Worm (Caenorhabditis elegans): Measurements from ENCODE around the gene npr-31.

npr-31 gene

ce11 chrII:7186117-7186516 is 41.7 kb downstream of the npr-31 start:
- TF ChIP-seq nhr-6 (tag; optimal IDR thresholded peaks at IDR 0.05) (no peak), nhr-25 (tag; optimal IDR thresholded peaks at IDR 0.05) (no peak), ama-1 (optimal IDR thresholded peaks at IDR 0.05) (no peak), aly-2 (tag; optimal IDR thresholded peaks at IDR 0.05) (no peak), ztf-4 (tag; optimal IDR thresholded peaks at IDR 0.05) (no peak), nhr-129 (tag; optimal IDR thresholded peaks at IDR 0.05) (no peak)

- no peak for TF ChIP-seq nhr-21 (tag; optimal IDR thresholded peaks at IDR 0.05)
- TF ChIP-seq egl-27 (tag; optimal IDR thresholded peaks at IDR 0.05) = no peak
- no peak for TF ChIP-seq ceh-82 (tag; optimal IDR thresholded peaks at IDR 0.05)
- TF ChIP-seq nhr-77 (tag; optimal IDR thresholded peaks at IDR 0.05) = no peak
- no peak for TF ChIP-seq crh-2 (tag; optimal IDR thresholded peaks at IDR 0.05)
- no peak for TF ChIP-seq nhr-6 (tag; optimal IDR thresholded peaks at IDR 0.05)
- TF ChIP-seq nhr-25 (tag; optimal IDR thresholded peaks at IDR 0.05) = no peak
- TF ChIP-seq elt-1 (tag; optimal IDR thresholded peaks at IDR 0.05) = no peak
- TF ChIP-seq nhr-10 (tag; optimal IDR thresholded peaks at IDR 0.05) = no peak
- no peak for TF ChIP-seq sma-3 (GFP tag; optimal IDR thresholded peaks at IDR 0.05)
- TF ChIP-seq nhr-11 (tag; optimal IDR thresholded peaks at IDR 0.05) = no peak
- no peak for TF ChIP-seq lsy-2 (tag; optimal IDR thresholded peaks at IDR 0.05)
- TF ChIP-seq nhr-129 (tag; optimal IDR thresholded peaks at IDR 0.05) = no peak
- no peak for TF ChIP-seq zag-1 (tag; optimal IDR thresholded peaks at IDR 0.05)
- no peak for TF ChIP-seq R02D3.7 (tag; optimal IDR thresholded peaks at IDR 0.05)
- TF ChIP-seq ceh-16 (tag; optimal IDR thresholded peaks at IDR 0.05) = no peak
Observed at ce11 chrII:7187110-7187509, 42.7 kb downstream of the npr-31 start, which contains the start of gene C27H5.6. C27H5.6 (minus strand) TSS chrII:7187210.

ce11 chrII:7189120-7189519 is 44.7 kb downstream of the npr-31 start, which contains the start of gene E04F6.4:
E04F6.4 (plus strand) TSS chrII:7189420.
- TF ChIP-seq R02D3.7 (tag; optimal IDR thresholded peaks at IDR 0.05) = no peak
- no peak for TF ChIP-seq nhr-25 (tag; optimal IDR thresholded peaks at IDR 0.05)
- no peak for TF ChIP-seq nhr-77 (tag; optimal IDR thresholded peaks at IDR 0.05)
- no peak for TF ChIP-seq lin-11 (tag; optimal IDR thresholded peaks at IDR 0.05)
- TF ChIP-seq mbf-1 (tag; optimal IDR thresholded peaks at IDR 0.05) = no peak
- TF ChIP-seq nhr-237 (tag; optimal IDR thresholded peaks at IDR 0.05) = no peak
- no peak for TF ChIP-seq sma-3 (GFP tag; optimal IDR thresholded peaks at IDR 0.05)
- no peak for TF ChIP-seq lsy-2 (tag; optimal IDR thresholded peaks at IDR 0.05)
- TF ChIP-seq dmd-4 (tag; optimal IDR thresholded peaks at IDR 0.05) = no peak
- TF ChIP-seq ztf-4 (tag; optimal IDR thresholded peaks at IDR 0.05) = no peak
- TF ChIP-seq Y55F3AM.14 (GFP tag; optimal IDR thresholded peaks at IDR 0.05) = no peak
- TF ChIP-seq alr-1 (tag; optimal IDR thresholded peaks at IDR 0.05) = no peak
- no peak for TF ChIP-seq peb-1 (tag; optimal IDR thresholded peaks at IDR 0.05)
- no peak for TF ChIP-seq blmp-1 (tag; optimal IDR thresholded peaks at IDR 0.05; ENCODE audit: insufficient read depth)
- TF ChIP-seq unc-55 (GFP tag; optimal IDR thresholded peaks at IDR 0.05) = no peak
- TF ChIP-seq F13H6.1 (tag; optimal IDR thresholded peaks at IDR 0.05) = no peak

ce11 chrII:7195541-7195940 is 51.1 kb downstream of the npr-31 start, which contains the start of gene acdh-12:
acdh-12 (minus strand) TSS chrII:7195641.
- no peak for TF ChIP-seq nhr-11 (tag; optimal IDR thresholded peaks at IDR 0.05)
- no peak for TF ChIP-seq nhr-6 (tag; optimal IDR thresholded peaks at IDR 0.05)
- TF ChIP-seq C34F6.9 (tag; optimal IDR thresholded peaks at IDR 0.05) = no peak
- TF ChIP-seq gmeb-1 (tag; optimal IDR thresholded peaks at IDR 0.05) = no peak
- TF ChIP-seq blmp-1 (tag; optimal IDR thresholded peaks at IDR 0.05; ENCODE audit: insufficient read depth) = no peak
- TF ChIP-seq lin-13 (GFP tag; optimal IDR thresholded peaks at IDR 0.05) = no peak
- no peak for TF ChIP-seq sma-9 (GFP tag; optimal IDR thresholded peaks at IDR 0.05)
- no peak for TF ChIP-seq sma-9 (tag; optimal IDR thresholded peaks at IDR 0.05)
- no peak for TF ChIP-seq mab-5 (tag; optimal IDR thresholded peaks at IDR 0.05)
- no peak for TF ChIP-seq ztf-11 (tag; optimal IDR thresholded peaks at IDR 0.05)
- TF ChIP-seq dmd-4 (tag; optimal IDR thresholded peaks at IDR 0.05) = no peak
- no peak for TF ChIP-seq snpc-4 (tag; optimal IDR thresholded peaks at IDR 0.05)
- TF ChIP-seq alr-1 (tag; optimal IDR thresholded peaks at IDR 0.05) = no peak
- no peak for TF ChIP-seq unc-55 (GFP tag; optimal IDR thresholded peaks at IDR 0.05)

- TF ChIP-seq alr-1 (tag; optimal IDR thresholded peaks at IDR 0.05) = no peak
- TF ChIP-seq fos-1 (tag; optimal IDR thresholded peaks at IDR 0.05) = peak; percentile 25
- no peak for TF ChIP-seq mab-5 (tag; optimal IDR thresholded peaks at IDR 0.05)
- no peak for TF ChIP-seq R02D3.7 (tag; optimal IDR thresholded peaks at IDR 0.05)
- peak; percentile 13 for TF ChIP-seq sma-9 (GFP tag; optimal IDR thresholded peaks at IDR 0.05)
- TF ChIP-seq sma-9 (tag; optimal IDR thresholded peaks at IDR 0.05) = no peak
Observed at ce11 chrII:7196040-7196439, 51.6 kb downstream of the npr-31 start, which contains the start of gene maoc-1. maoc-1 (plus strand) TSS chrII:7196276.
